Worm (Caenorhabditis elegans) whole organism, L4 larva: ENCODE measurements around the gene F44G4.1.

Source experiments
- R02D3.7 ChIP-seq: fragments of 150-350 bp; sonication (generic microtip); optimal IDR thresholded peaks from 3 replicates; lab custom pipeline; 2014; ENCODE audit warnings: missing biosample characterization, missing genetic modification characterization
- Y48G9A.11 ChIP-seq: fragments of 200-800 bp; sonication (Bioruptor generic); IDR thresholded peaks from 2 replicates; pipeline ENCODE4 v1.3.6; 2022; ENCODE audit warnings: missing genetic modification reagents, missing genetic modification characterization, missing compliant biosample characterization
- arid-1 ChIP-seq: fragments of 200-800 bp; sonication (Bioruptor generic); conservative IDR thresholded peaks from 2 replicates; pipeline ENCODE4 v1.3.6; 2022; ENCODE audit warnings: missing genetic modification reagents, missing genetic modification characterization, missing compliant biosample characterization
- ces-1 ChIP-seq: fragments of 150-350 bp; sonication (generic microtip); optimal IDR thresholded peaks from 4 replicates; lab custom pipeline; 2014; ENCODE audit warnings: missing biosample characterization, missing genetic modification reagents, missing genetic modification characterization
- fkh-10 ChIP-seq: fragments of 150-350 bp; optimal IDR thresholded peaks from 2 replicates; lab custom pipeline; 2014; ENCODE audit warnings: missing biosample characterization, missing genetic modification reagents, missing genetic modification characterization
- lin-13 ChIP-seq: fragments of 150-350 bp; optimal IDR thresholded peaks from 2 replicates; lab custom pipeline; 2014; ENCODE audit warnings: missing biosample characterization, missing genetic modification reagents, missing genetic modification characterization
- mdl-1 ChIP-seq, 2 experiments: fragments of 150-350 bp in 1 of 2; sonication (generic microtip) in 1 of 2; optimal IDR thresholded peaks; 2 replicates each; lab custom pipeline; 2014 to 2017; ENCODE audit warnings: missing biosample characterization in 2 of 2, missing genetic modification characterization in 2 of 2
- mxl-3 ChIP-seq: fragments of 200-800 bp; sonication (Bioruptor generic); optimal IDR thresholded peaks from 2 replicates; lab custom pipeline; 2018; ENCODE audit warnings: mild to moderate bottlenecking, missing genetic modification characterization, missing compliant biosample characterization
- snpc-1.2 ChIP-seq: fragments of 200-800 bp; sonication (Bioruptor generic); IDR thresholded peaks from 2 replicates; pipeline ENCODE4 v1.3.6; 2022; ENCODE audit warnings: missing genetic modification reagents, missing genetic modification characterization, missing compliant biosample characterization
- spr-1 ChIP-seq: sonication (generic microtip); optimal IDR thresholded peaks from 2 replicates; lab custom pipeline; 2016; ENCODE audit warnings: mild to moderate bottlenecking, missing genetic modification characterization, missing compliant biosample characterization
- unc-62 ChIP-seq, 3 experiments: fragments of 150-350 bp in 1 of 3; sonication (generic microtip); optimal IDR thresholded peaks in 2 of 3; peaks in 1 of 3; 1 replicate in 1 of 3; 2 replicates in 2 of 3; lab custom pipeline; 2014 to 2017; ENCODE audit warnings: missing biosample characterization in 3 of 3, missing genetic modification characterization in 3 of 3, missing genetic modification reagents in 3 of 3, missing genotype in 1 of 3
- ztf-11 ChIP-seq: fragments of 150-350 bp; optimal IDR thresholded peaks from 2 replicates; lab custom pipeline; 2014; ENCODE audit warnings: missing biosample characterization, missing genetic modification characterization

DNA sequence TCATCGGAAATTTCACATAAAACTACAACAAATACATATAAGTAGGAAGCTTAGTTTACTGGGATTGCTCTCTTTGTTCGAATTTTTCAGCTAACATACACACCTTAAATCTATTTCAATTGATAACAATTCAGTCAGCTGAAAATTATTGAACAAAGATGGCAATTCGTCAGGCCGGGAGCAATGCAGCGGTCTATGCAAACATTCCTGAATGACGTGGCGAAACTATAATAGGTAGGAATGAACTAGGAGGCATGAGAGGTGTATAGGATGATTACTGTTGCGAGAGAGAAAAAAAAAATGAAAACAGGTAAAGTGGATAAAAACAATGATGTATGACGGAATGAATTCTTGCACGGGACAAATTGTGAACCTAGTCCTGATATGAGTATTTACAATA, 47.6 kb downstream of the F44G4.1 start:
- TF ChIP-seq mxl-3 (GFP tag; lab: Kevin White, UChicago), result no peak
- TF ChIP-seq unc-62 (GFP tag; optimal IDR thresholded peaks at IDR 0.05 in 1 of 2; lab: Kevin White, UChicago), result no peak
- no peak for TF ChIP-seq unc-62 (tag; optimal IDR thresholded peaks at IDR 0.05; lab: Kevin White, UChicago)
- TF ChIP-seq snpc-1.2 (GFP tag; lab: Robert Waterston, UW), result no peak
- no peak for TF ChIP-seq fkh-10
- no peak for TF ChIP-seq ces-1 (GFP tag; lab: Kevin White, UChicago)
- no peak for TF ChIP-seq R02D3.7 (tag; lab: Kevin White, UChicago)
- no peak for TF ChIP-seq Y48G9A.11 (GFP tag; lab: Robert Waterston, UW)
- no peak for TF ChIP-seq arid-1
- no peak for TF ChIP-seq spr-1 (tag; lab: Kevin White, UChicago)
- TF ChIP-seq ztf-11 (tag; lab: Kevin White, UChicago), result no peak
- no peak for TF ChIP-seq lin-13 (GFP tag; lab: Kevin White, UChicago)
- no peak for TF ChIP-seq mdl-1 (tag; optimal IDR thresholded peaks at IDR 0.05; lab: Kevin White, UChicago)
